Worm (Caenorhabditis elegans): ENCODE data around the gene srz-67.
A peak's percentile ranks its signal among the peaks of the same experiment; 100 is the strongest.

DNA sequence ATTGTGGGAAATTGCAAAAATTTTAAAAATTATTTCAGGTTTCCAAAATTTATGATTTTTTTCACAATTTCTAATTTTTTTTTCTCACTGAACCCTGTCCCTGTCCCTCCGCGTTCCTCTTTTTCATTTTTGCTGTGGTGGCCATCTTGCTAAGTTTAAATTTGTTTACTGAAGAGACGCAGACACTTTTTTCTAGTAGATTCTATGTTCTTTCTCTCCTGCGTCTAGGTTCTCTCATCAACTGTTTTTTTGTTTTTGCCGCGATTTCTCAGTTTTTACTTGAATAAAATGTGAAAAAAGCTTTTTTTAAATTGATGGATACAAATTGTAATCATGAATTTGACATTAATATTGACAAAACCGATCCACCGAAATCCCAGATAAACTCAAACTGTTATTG is 27.7 kb downstream of the srz-67 start, which contains the start of gene ZC239.6:
- TF ChIP-seq pha-4 (tag; optimal IDR thresholded peaks at IDR 0.05) (peak; percentile 66), fkh-10 (GFP tag; optimal IDR thresholded peaks at IDR 0.05) (no peak), snpc-4 (tag; optimal IDR thresholded peaks at IDR 0.05) (peak; percentile 33), nhr-28 (tag; optimal IDR thresholded peaks at IDR 0.05) (no peak), nhr-12 (tag; optimal IDR thresholded peaks at IDR 0.05) (no peak), ztf-11 (tag; optimal IDR thresholded peaks at IDR 0.05) (no peak), elt-1 (tag; optimal IDR thresholded peaks at IDR 0.05) (no peak), aly-2 (tag; optimal IDR thresholded peaks at IDR 0.05) (no peak), eor-1 (tag; optimal IDR thresholded peaks at IDR 0.05) (no peak), elt-3 (tag; optimal IDR thresholded peaks at IDR 0.05) (no peak), ama-1 (optimal IDR thresholded peaks at IDR 0.05) (no peak), ztf-4 (tag; optimal IDR thresholded peaks at IDR 0.05) (no peak), nfya-1 (tag; optimal IDR thresholded peaks at IDR 0.05; ENCODE audit: insufficient read depth) (peak; percentile 55), lin-39 (tag; optimal IDR thresholded peaks at IDR 0.05) (no peak)

Data from whole organism, L3 larva.